Worm (Caenorhabditis elegans) whole organism, L1 larva: ENCODE measurements around the gene col-140.

Source experiments
- nhr-47 ChIP-seq: sonication (generic microtip); optimal IDR thresholded peaks from 2 replicates; lab custom pipeline; 2016; ENCODE audit warnings: mild to moderate bottlenecking, missing genetic modification characterization, moderate library complexity, missing compliant biosample characterization
- nhr-76 ChIP-seq: sonication (generic microtip); optimal IDR thresholded peaks from 2 replicates; lab custom pipeline; 2017; ENCODE audit warnings: missing biosample characterization, missing genetic modification characterization

ce11 chrV:5848015-5848609, 11.5 kb upstream of the col-140 start:
- TF ChIP-seq nhr-47 (tag; lab: Kevin White, UChicago) (no peak), nhr-76 (no peak)
